Worm (Caenorhabditis elegans) whole organism, L1 larva: ENCODE measurements around the gene srb-18.

Source experiments
- C04F5.9 ChIP-seq: sonication (generic microtip); optimal IDR thresholded peaks from 2 replicates; lab custom pipeline; 2016; ENCODE audit warnings: missing genetic modification characterization, missing compliant biosample characterization
- C16A3.4 ChIP-seq: fragments of 150-350 bp; optimal IDR thresholded peaks from 2 replicates; lab custom pipeline; 2014; ENCODE audit warnings: missing biosample characterization, missing genetic modification characterization
- F16B12.6 ChIP-seq: fragments of 150-350 bp; optimal IDR thresholded peaks from 2 replicates; lab custom pipeline; 2014; ENCODE audit warnings: missing biosample characterization, missing genetic modification characterization
- dsc-1 ChIP-seq: sonication (generic microtip); optimal IDR thresholded peaks from 2 replicates; lab custom pipeline; 2016; ENCODE audit warnings: mild to moderate bottlenecking, missing genetic modification characterization, missing compliant biosample characterization
- efl-1 ChIP-seq, 4 experiments: fragments of 150-350 bp; optimal IDR thresholded peaks in 3 of 4; peaks in 1 of 4; 1 replicate in 1 of 4; 2 replicates in 3 of 4; lab custom pipeline; 2014; ENCODE audit warnings: missing biosample characterization in 2 of 4, missing genetic modification characterization in 2 of 4, missing genetic modification reagents in 2 of 4
- efl-3 ChIP-seq: fragments of 200-800 bp; sonication (Bioruptor generic); optimal IDR thresholded peaks from 2 replicates; lab custom pipeline; 2018; ENCODE audit warnings: mild to moderate bottlenecking, missing genetic modification characterization, missing compliant biosample characterization
- elt-2 ChIP-seq: sonication (generic microtip); optimal IDR thresholded peaks from 2 replicates; lab custom pipeline; 2016; ENCODE audit warnings: missing genetic modification characterization, mild to moderate bottlenecking, inconsistent platforms, missing compliant biosample characterization, missing genetic modification reagents
- fkh-4 ChIP-seq: sonication (generic microtip); optimal IDR thresholded peaks from 2 replicates; lab custom pipeline; 2016; ENCODE audit warnings: missing compliant biosample characterization, missing genetic modification characterization, borderline replicate concordance
- grh-1 ChIP-seq: fragments of 200-800 bp; sonication (Bioruptor generic); IDR thresholded peaks from 2 replicates; pipeline ENCODE4 v1.3.6; 2022; ENCODE audit warnings: missing genetic modification reagents, missing genetic modification characterization, missing compliant biosample characterization
- hlh-4 ChIP-seq: sonication (generic microtip); optimal IDR thresholded peaks from 2 replicates; lab custom pipeline; 2016; ENCODE audit warnings: mild to moderate bottlenecking, missing genetic modification characterization, missing compliant biosample characterization
- lin-13 ChIP-seq: fragments of 150-350 bp; optimal IDR thresholded peaks from 2 replicates; lab custom pipeline; 2014; ENCODE audit warnings: missing biosample characterization, missing genetic modification reagents, missing genetic modification characterization
- lin-35 ChIP-seq, 2 experiments: fragments of 150-350 bp; optimal IDR thresholded peaks; 2 replicates each; lab custom pipeline; 2014; ENCODE audit warnings: missing biosample characterization in 2 of 2, missing genetic modification characterization in 2 of 2, missing genetic modification reagents in 2 of 2
- mef-2 ChIP-seq: fragments of 150-350 bp; optimal IDR thresholded peaks from 2 replicates; lab custom pipeline; 2014; ENCODE audit warnings: missing biosample characterization, missing genetic modification characterization
- nhr-19 ChIP-seq: fragments of 200-800 bp; sonication (Bioruptor generic); conservative IDR thresholded peaks from 2 replicates; pipeline ENCODE4 v1.3.6; 2022; ENCODE audit warnings: missing genetic modification characterization, missing compliant biosample characterization
- nhr-28 ChIP-seq: fragments of 150-350 bp; optimal IDR thresholded peaks from 2 replicates; lab custom pipeline; 2014; ENCODE audit warnings: missing biosample characterization, missing genetic modification characterization
- nhr-71 ChIP-seq: sonication (generic microtip); optimal IDR thresholded peaks from 2 replicates; lab custom pipeline; 2016; ENCODE audit warnings: mild to moderate bottlenecking, missing genetic modification characterization, moderate library complexity, missing compliant biosample characterization
- nhr-85 ChIP-seq: sonication (generic microtip); peaks from one replicate; lab custom pipeline; 2016; ENCODE audit warnings: missing genetic modification characterization, inconsistent platforms, missing compliant biosample characterization
- nhr-90 ChIP-seq: sonication (generic microtip); optimal IDR thresholded peaks from 2 replicates; lab custom pipeline; 2016; ENCODE audit warnings: mild to moderate bottlenecking, missing genetic modification characterization, missing compliant biosample characterization; ENCODE audit not compliant: poor library complexity
- rnt-1 ChIP-seq: sonication (generic microtip); optimal IDR thresholded peaks from 2 replicates; lab custom pipeline; 2016; ENCODE audit warnings: mild to moderate bottlenecking, missing genetic modification characterization, moderate library complexity, missing compliant biosample characterization
- unc-62 ChIP-seq: fragments of 150-350 bp; optimal IDR thresholded peaks from 2 replicates; lab custom pipeline; 2014; ENCODE audit warnings: missing biosample characterization, missing genetic modification reagents, missing genetic modification characterization
- vab-15 ChIP-seq: sonication (generic microtip); optimal IDR thresholded peaks from 2 replicates; lab custom pipeline; 2017; ENCODE audit warnings: missing genotype, mild to moderate bottlenecking, missing genetic modification characterization, missing compliant biosample characterization
- ztf-11 ChIP-seq, 2 experiments: sonication (generic microtip); optimal IDR thresholded peaks; 2 replicates each; lab custom pipeline; 2016 to 2017; ENCODE audit warnings: missing genetic modification characterization in 2 of 2, missing biosample characterization in 1 of 2, missing compliant biosample characterization in 1 of 2

Gene srb-18

ce11 chrV:7548017-7548416 is 33.0 kb downstream of the srb-18 start:
- no peak for TF ChIP-seq C16A3.4
- peak; percentile 88 for TF ChIP-seq elt-2 (tag; lab: Kevin White, UChicago)
- peak in 1 of 2 experiments; percentile 6 for TF ChIP-seq lin-35 (GFP tag; optimal IDR thresholded peaks at IDR 0.05; lab: Kevin White, UChicago)
- TF ChIP-seq efl-3 (GFP tag; lab: Kevin White, UChicago), result no peak

DNA sequence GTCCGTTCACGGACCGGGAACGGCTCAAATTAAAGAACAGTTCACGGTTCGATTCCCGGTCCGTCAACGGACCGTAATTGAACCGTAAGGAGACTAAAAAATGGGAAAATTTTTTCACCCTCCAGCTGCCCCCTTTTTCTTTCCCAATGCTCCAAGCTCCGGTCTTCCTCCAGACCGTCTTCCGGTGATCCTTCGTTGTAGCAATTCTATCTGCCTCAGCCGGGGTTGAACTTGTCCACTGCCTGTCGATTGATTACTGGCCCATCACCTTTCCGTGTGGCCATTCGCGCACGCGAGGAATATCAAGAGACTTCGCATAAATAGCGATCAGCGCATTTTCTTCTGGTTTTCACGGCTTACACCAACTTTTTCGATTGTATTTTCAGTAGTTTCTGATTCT is 33.5 kb downstream of the srb-18 start:
- TF ChIP-seq nhr-90 (peak; percentile 10), nhr-85 (tag; lab: Kevin White, UChicago) (peak; percentile 52), nhr-19 (GFP tag; lab: Robert Waterston, UW) (peak; percentile 36), grh-1 (GFP tag; lab: Robert Waterston, UW) (0 out of 2 replicates have a peak, but pooled peaks have one; percentile 30)

DNA sequence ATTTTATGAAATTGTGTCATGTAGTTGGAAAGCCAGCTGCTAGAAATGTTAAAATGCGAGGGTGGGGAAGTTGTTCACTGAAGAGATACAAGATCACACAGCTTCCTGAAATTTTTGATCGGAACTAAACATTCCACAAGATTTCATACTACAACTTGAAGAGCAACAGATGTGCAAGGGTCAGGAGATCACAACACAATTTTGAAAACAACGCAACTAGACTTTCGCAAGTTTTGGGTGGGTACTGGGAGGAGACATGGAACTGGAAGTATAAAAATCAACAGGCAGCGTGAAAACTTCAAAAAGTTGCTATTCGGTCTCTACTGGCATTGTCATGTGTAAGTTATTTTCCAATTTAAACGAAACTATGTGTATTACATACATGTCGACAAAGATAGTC is 36.8 kb downstream of the srb-18 start, which contains the start of gene F19F10.3:
Gene F19F10.3, plus strand, starts transcription at position 301 of the 400 bp plus-strand sequence.
- TF ChIP-seq dsc-1 (tag; lab: Kevin White, UChicago) (peak; percentile 23), nhr-19 (GFP tag; lab: Robert Waterston, UW) (no peak)
- TF ChIP-seq, all 84 proteins: peak for 1

DNA sequence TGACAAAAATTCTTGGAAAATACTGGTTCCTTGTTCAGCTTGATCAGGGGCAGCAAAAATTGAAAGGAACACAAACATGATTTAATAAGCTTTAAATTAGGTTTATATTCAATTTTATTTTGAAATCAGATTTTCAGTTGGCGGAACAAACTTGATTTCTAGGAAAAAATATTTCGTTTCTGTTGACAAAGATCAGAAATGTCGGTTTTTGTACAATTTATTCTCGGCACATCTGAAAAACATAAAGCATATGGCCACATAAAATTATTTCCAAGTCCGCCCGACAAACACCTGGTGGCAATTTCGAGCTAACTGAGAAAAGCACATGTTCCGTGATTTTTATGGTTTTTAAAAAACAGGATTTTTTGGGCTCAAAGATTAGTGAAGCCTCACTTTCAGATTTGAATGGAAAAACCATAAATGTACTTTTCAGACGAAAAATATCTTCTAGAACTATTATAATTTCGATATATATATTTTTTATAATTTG is 38.9 kb downstream of the srb-18 start, which contains the start of gene ttr-10:
Gene ttr-10, minus strand, starts transcription at position 51 of the 490 bp plus-strand sequence.
- TF ChIP-seq dsc-1 (tag; lab: Kevin White, UChicago) (peak; percentile 94), vab-15 (no peak), nhr-71 (tag; lab: Kevin White, UChicago) (peak; percentile 8), fkh-4 (peak; percentile 84), hlh-4 (tag; lab: Kevin White, UChicago) (peak; percentile 44)

DNA sequence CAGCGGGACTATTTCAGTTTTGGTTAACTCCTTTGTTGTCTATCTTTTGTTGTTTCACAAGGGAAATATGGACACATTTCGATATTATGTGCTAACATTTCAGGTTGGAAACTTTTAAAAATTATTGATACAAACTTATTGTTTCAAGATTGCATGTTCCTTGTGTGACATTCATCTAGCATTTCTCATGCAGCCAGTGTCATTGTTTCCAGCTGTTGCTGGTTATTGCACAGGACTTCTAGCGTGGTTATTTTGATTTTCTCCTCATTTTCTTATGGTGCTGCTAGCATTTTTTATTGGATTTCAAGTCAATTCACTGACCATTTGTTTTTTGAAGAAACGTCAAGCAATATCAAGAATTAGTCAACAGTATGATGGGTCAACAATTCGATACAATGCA is 40.8 kb downstream of the srb-18 start:
- TF ChIP-seq efl-1 (optimal IDR thresholded peaks at IDR 0.05; lab: Kevin White, UChicago) (no peak), efl-1 (GFP tag; optimal IDR thresholded peaks at IDR 0.05 in 1 of 2; lab: Kevin White, UChicago) (peak in 1 of 2 experiments; percentile 24), nhr-28 (tag; lab: Kevin White, UChicago) (no peak), F16B12.6 (no peak), dsc-1 (tag; lab: Kevin White, UChicago) (peak; percentile 78), fkh-4 (peak; percentile 55), unc-62 (no peak)
- TF ChIP-seq, all 84 proteins: peak for 3

ce11 chrV:7558693-7559092 is 43.7 kb downstream of the srb-18 start, which contains the start of gene ets-7:
Gene ets-7, minus strand, starts transcription at chrV:7558793.
- TF ChIP-seq efl-3 (GFP tag; lab: Kevin White, UChicago) (no peak), vab-15 (no peak), efl-1 (optimal IDR thresholded peaks at IDR 0.05; lab: Kevin White, UChicago) (no peak), efl-1 (GFP tag; optimal IDR thresholded peaks at IDR 0.05 in 1 of 2; lab: Kevin White, UChicago) (peak in 1 of 2 experiments; percentile 33)

ce11 chrV:7562947-7563346 is 47.9 kb downstream of the srb-18 start, which contains the start of gene F19F10.1:
Gene F19F10.1, plus strand, starts transcription at chrV:7563247.
- TF ChIP-seq ztf-11 (tag; optimal IDR thresholded peaks at IDR 0.05; lab: Kevin White, UChicago) (no peak), mef-2 (tag; lab: Kevin White, UChicago) (no peak), grh-1 (GFP tag; lab: Robert Waterston, UW) (no peak), C04F5.9 (tag; lab: Kevin White, UChicago) (no peak), nhr-85 (tag; lab: Kevin White, UChicago) (no peak), lin-13 (GFP tag; lab: Kevin White, UChicago) (no peak), nhr-90 (no peak), lin-35 (GFP tag; optimal IDR thresholded peaks at IDR 0.05; lab: Kevin White, UChicago) (no peak), efl-3 (GFP tag; lab: Kevin White, UChicago) (no peak), rnt-1 (tag; lab: Kevin White, UChicago) (no peak), hlh-4 (tag; lab: Kevin White, UChicago) (no peak)
